Fruit fly (Drosophila melanogaster) S2 (cell line): ENCODE results near the gene CG11357.

Experiments
- CG8478 ChIP-seq: fragments of >200 bp; optimal IDR thresholded peaks from 2 replicates; lab custom pipeline; 2018
- CTCF ChIP-seq, 2 experiments: fragments of >200 bp; optimal IDR thresholded peaks; 2 replicates each; lab custom pipeline; 2018

The CG11357 gene

dm6 chr3L:4553395-4553794, 11.5 kb downstream of the CG11357 start:
- TF ChIP-seq CG8478 (lab: Kevin White, UChicago) (no peak), CTCF (optimal IDR thresholded peaks at IDR 0.05; lab: Kevin White, UChicago) (peak; percentile 26 to 52)

- TF ChIP-seq CTCF (optimal IDR thresholded peaks at IDR 0.05; lab: Kevin White, UChicago) (no peak), CG8478 (lab: Kevin White, UChicago) (no peak)
Measured at dm6 chr3L:4554216-4554615, 12.4 kb downstream of the CG11357 start.

- TF ChIP-seq CTCF (optimal IDR thresholded peaks at IDR 0.05; lab: Kevin White, UChicago): no peak
- no peak for TF ChIP-seq CG8478 (lab: Kevin White, UChicago)
Measured at dm6 chr3L:4555136-4555535, 13.3 kb downstream of the CG11357 start, which contains the start of gene CG33777. TSS of gene CG33777 (minus strand) at chr3L:4555236.

- no peak for TF ChIP-seq CG8478 (lab: Kevin White, UChicago)
- TF ChIP-seq CTCF (optimal IDR thresholded peaks at IDR 0.05; lab: Kevin White, UChicago): no peak
Measured at dm6 chr3L:4555787-4556186, 13.9 kb downstream of the CG11357 start, which contains the start of gene CG42540. TSS of gene CG42540 (plus strand) at chr3L:4556087.

- TF ChIP-seq CTCF (optimal IDR thresholded peaks at IDR 0.05; lab: Kevin White, UChicago) (no peak), CG8478 (lab: Kevin White, UChicago) (no peak)
Measured at dm6 chr3L:4556831-4557355, 15.0 kb downstream of the CG11357 start.

dm6 chr3L:4574439-4574838, 32.6 kb downstream of the CG11357 start:
- no peak for TF ChIP-seq CG8478 (lab: Kevin White, UChicago)
- TF ChIP-seq CTCF (optimal IDR thresholded peaks at IDR 0.05; lab: Kevin White, UChicago): no peak

- TF ChIP-seq CTCF (optimal IDR thresholded peaks at IDR 0.05; lab: Kevin White, UChicago) (no peak), CG8478 (lab: Kevin White, UChicago) (no peak)
Measured at dm6 chr3L:4575392-4575791, 33.5 kb downstream of the CG11357 start.

- TF ChIP-seq CG8478 (lab: Kevin White, UChicago): no peak
- no peak for TF ChIP-seq CTCF (optimal IDR thresholded peaks at IDR 0.05; lab: Kevin White, UChicago)
Measured at dm6 chr3L:4590051-4590450, 48.2 kb downstream of the CG11357 start.

- TF ChIP-seq CTCF (optimal IDR thresholded peaks at IDR 0.05; lab: Kevin White, UChicago): no peak
- TF ChIP-seq CG8478 (lab: Kevin White, UChicago): no peak
Measured at dm6 chr3L:4599747-4600146, 57.9 kb downstream of the CG11357 start.

- no peak for TF ChIP-seq CTCF (optimal IDR thresholded peaks at IDR 0.05; lab: Kevin White, UChicago)
- TF ChIP-seq CG8478 (lab: Kevin White, UChicago): no peak
Measured at dm6 chr3L:4602333-4602732, 60.5 kb downstream of the CG11357 start.
